Fruit fly (Drosophila melanogaster) whole organism, adult: ENCODE data around the gene CG43072.

ENCODE experiments used
- CG11617 ChIP-seq: fragments of 200-800 bp; sonication (Bioruptor generic); optimal IDR thresholded peaks from 2 replicates; lab custom pipeline; 2017; ENCODE audit warnings: mild to moderate bottlenecking, missing biosample characterization, missing genetic modification reagents, missing genetic modification characterization
- CG14711 ChIP-seq: fragments of 200-800 bp; sonication (Bioruptor generic); optimal IDR thresholded peaks from 2 replicates; lab custom pipeline; 2018; ENCODE audit warnings: missing biosample characterization, mild to moderate bottlenecking, missing genetic modification characterization, moderate library complexity
- CG5204 ChIP-seq: fragments of 200-800 bp; sonication (Bioruptor generic); optimal IDR thresholded peaks from 2 replicates; lab custom pipeline; 2016; ENCODE audit warnings: missing biosample characterization, missing genetic modification characterization
- cic ChIP-seq: fragments of 200-800 bp; sonication (Bioruptor generic); optimal IDR thresholded peaks from 2 replicates; lab custom pipeline; 2017; ENCODE audit warnings: missing biosample characterization, mild to moderate bottlenecking, missing genetic modification characterization, moderate library complexity
- ovo ChIP-seq: fragments of 200-800 bp; sonication (Bioruptor generic); optimal IDR thresholded peaks from 2 replicates; lab custom pipeline; 2016; ENCODE audit warnings: missing biosample characterization, missing genetic modification characterization

dm6 chr3L:21088889-21089288 is 23.2 kb downstream of the CG43072 start, which contains the start of gene CG33285:
- TF ChIP-seq ovo (GFP tag; lab: Kevin White, UChicago) (no peak), CG14711 (tag; lab: Kevin White, UChicago) (no peak), cic (GFP tag; lab: Kevin White, UChicago) (no peak), CG11617 (GFP tag; lab: Kevin White, UChicago) (no peak), CG5204 (GFP tag; lab: Kevin White, UChicago) (no peak)
